Worm (Caenorhabditis elegans): ENCODE data around the gene nspc-10.

- no peak for TF ChIP-seq med-1 (GFP tag; optimal IDR thresholded peaks at IDR 0.05; ENCODE audit: insufficient read depth)
- TF ChIP-seq T22C8.4 (GFP tag; IDR thresholded peaks at IDR 0.05) = no peak
Observed at ce11 chrX:12371321-12371720, 27.9 kb downstream of the nspc-10 start, which contains the start of gene rif-1.2.

Measured in whole organism, midembryonic.